Worm (Caenorhabditis elegans) whole organism, L4/young adult: ENCODE data around the gene lap-2.

Source experiments
- W03F9.2 ChIP-seq: fragments of 150-350 bp; optimal IDR thresholded peaks from 2 replicates; lab custom pipeline; 2014; ENCODE audit warnings: missing biosample characterization, missing genetic modification characterization
- dao-5 ChIP-seq: sonication (generic microtip); optimal IDR thresholded peaks from 2 replicates; lab custom pipeline; 2016; ENCODE audit warnings: missing genotype, missing genetic modification characterization, moderate library complexity, missing compliant biosample characterization
- him-1 ChIP-seq: sonication (generic microtip); optimal IDR thresholded peaks from 2 replicates; lab custom pipeline; 2016; ENCODE audit warnings: missing genotype, missing genetic modification reagents, missing genetic modification characterization, missing compliant biosample characterization

DNA sequence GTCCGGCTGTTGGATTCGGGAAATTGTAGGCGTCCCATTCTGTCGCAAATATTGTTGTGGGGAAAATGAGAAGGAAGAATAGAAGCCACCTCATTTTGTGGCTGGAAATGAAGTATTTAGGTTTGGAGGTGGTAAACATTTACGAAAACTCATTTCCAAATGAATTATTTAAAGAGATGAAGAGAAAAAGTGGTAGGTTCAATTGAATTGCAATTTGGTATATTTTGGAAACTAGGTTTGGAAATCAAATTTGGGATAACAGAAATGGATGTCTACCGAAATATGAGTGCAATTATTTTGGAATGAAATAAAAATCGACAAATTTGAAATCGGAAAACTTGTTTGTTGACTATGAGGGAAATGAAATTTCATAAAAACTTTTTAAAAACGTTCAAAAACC, 34.7 kb upstream of the lap-2 start, which contains the start of gene F15B9.10:
- TF ChIP-seq him-1 (no peak), dao-5 (tag; lab: Kevin White, UChicago) (no peak), W03F9.2 (no peak)
